Fruit fly (Drosophila melanogaster) Kc167 (cell line): ENCODE results near the gene CG15169.

Source experiments
- Myc ChIP-seq: fragments of >200 bp; optimal IDR thresholded peaks from 2 replicates; lab custom pipeline; 2017; ENCODE audit warnings: missing external identifiers
- Sin3A ChIP-seq: fragments of >200 bp; optimal IDR thresholded peaks from 2 replicates; lab custom pipeline; 2018; ENCODE audit warnings: missing external identifiers
- h ChIP-seq: fragments of >200 bp; optimal IDR thresholded peaks from 3 replicates; lab custom pipeline; 2018; ENCODE audit warnings: missing external identifiers
- ttk ChIP-seq: sonication (Bioruptor generic); optimal IDR thresholded peaks from 2 replicates; lab custom pipeline; 2017; ENCODE audit warnings: missing external identifiers

dm6 chr2L:19019160-19019592 lies 28.4 kb downstream of the CG15169 start:
- TF ChIP-seq ttk (lab: Kevin White, UChicago) (no peak), h (lab: Kevin White, UChicago) (no peak), Sin3A (lab: Kevin White, UChicago) (no peak), Myc (lab: Kevin White, UChicago) (no peak)
